Fruit fly (Drosophila melanogaster): ENCODE data around the gene CG31898.

- TF ChIP-seq psq (optimal IDR thresholded peaks at IDR 0.05) = no peak
- no peak for TF ChIP-seq Myc (optimal IDR thresholded peaks at IDR 0.05)
Observed at dm6 chr2L:8426801-8427200, 26.6 kb downstream of the CG31898 start.
